Worm (Caenorhabditis elegans) whole organism, midembryonic: ENCODE data around the gene cest-17.

ENCODE experiments used
- T22C8.4 ChIP-seq: fragments of 200-800 bp; sonication (Bioruptor generic); IDR thresholded peaks from 2 replicates; pipeline ENCODE4 v1.3.6; 2022; ENCODE audit warnings: missing genetic modification characterization, missing compliant biosample characterization
- cog-1 ChIP-seq: sonication (generic microtip); optimal IDR thresholded peaks from 2 replicates; lab custom pipeline; 2016; ENCODE audit warnings: missing genetic modification characterization, missing compliant biosample characterization
- flt-1 ChIP-seq: fragments of 200-800 bp; sonication (Bioruptor generic); IDR thresholded peaks from 2 replicates; pipeline ENCODE4 v1.3.6; 2022; ENCODE audit warnings: missing genetic modification characterization, missing compliant biosample characterization
- klf-2 ChIP-seq: fragments of 200-800 bp; sonication (Bioruptor generic); conservative IDR thresholded peaks from 2 replicates; pipeline ENCODE4 v1.3.6; 2022; ENCODE audit warnings: missing genetic modification reagents, missing genetic modification characterization, missing compliant biosample characterization
- med-1 ChIP-seq: sonication (generic microtip); optimal IDR thresholded peaks from 2 replicates; lab custom pipeline; 2017; ENCODE audit warnings: missing genetic modification characterization, mild to moderate bottlenecking, missing compliant biosample characterization, antibody characterized with exemption, missing genetic modification reagents; ENCODE audit not compliant: insufficient read depth
- ref-1 ChIP-seq: fragments of 200-800 bp; sonication (Bioruptor generic); conservative IDR thresholded peaks from 2 replicates; pipeline ENCODE4 v1.3.6; 2022; ENCODE audit warnings: missing genetic modification reagents, missing genetic modification characterization, missing compliant biosample characterization
- tab-1 ChIP-seq: fragments of 200-800 bp; sonication (Bioruptor generic); IDR thresholded peaks from 2 replicates; pipeline ENCODE4 v1.3.6; 2022; ENCODE audit warnings: missing genetic modification characterization, missing compliant biosample characterization
- ztf-23 ChIP-seq: fragments of 200-800 bp; sonication (Bioruptor generic); IDR thresholded peaks from 2 replicates; pipeline ENCODE4 v1.3.6; 2022; ENCODE audit warnings: missing genetic modification reagents, missing genetic modification characterization, missing compliant biosample characterization
- ztf-29 ChIP-seq: fragments of 200-800 bp; sonication (Bioruptor generic); IDR thresholded peaks from 2 replicates; pipeline ENCODE4 v1.3.6; 2022; ENCODE audit warnings: missing genetic modification reagents, missing genetic modification characterization, missing compliant biosample characterization

ce11 chrV:8254973-8255372 lies 51.8 kb downstream of the cest-17 start:
- TF ChIP-seq ztf-29 (no peak), ref-1 (GFP tag; lab: Robert Waterston, UW) (no peak), flt-1 (no peak), klf-2 (no peak), med-1 (GFP tag; lab: Kevin White, UChicago) (no peak), T22C8.4 (GFP tag; lab: Robert Waterston, UW) (no peak), ztf-23 (GFP tag; lab: Robert Waterston, UW) (no peak), tab-1 (GFP tag; lab: Robert Waterston, UW) (no peak), cog-1 (tag; lab: Kevin White, UChicago) (no peak)
